Fruit fly (Drosophila melanogaster): ENCODE measurements around the gene CG4362.
A peak's percentile ranks its signal among the peaks of the same experiment; 100 is the strongest.

Gene CG4362

dm6 chr3R:20327572-20328483 is 20.5 kb upstream of the CG4362 start, which contains the start of the genes CG4360 and Sirt2 (continued):
- peak; percentile 49 for TF ChIP-seq CG12391 (tag; optimal IDR thresholded peaks at IDR 0.05)
- no peak for TF ChIP-seq CG13894 (tag; optimal IDR thresholded peaks at IDR 0.05)
- peak; percentile 19 for TF ChIP-seq az2 (GFP tag; optimal IDR thresholded peaks at IDR 0.05)
- no peak for TF ChIP-seq CG1832 (GFP tag; optimal IDR thresholded peaks at IDR 0.05)
- TF ChIP-seq CG9797 (GFP tag; optimal IDR thresholded peaks at IDR 0.05): peak; percentile 22

dm6 chr3R:20318166-20318690 is 10.9 kb upstream of the CG4362 start:
- TF ChIP-seq CG15269 (tag; optimal IDR thresholded peaks at IDR 0.05) (peak; percentile 16), CG12391 (tag; optimal IDR thresholded peaks at IDR 0.05) (no peak), Oli (tag; optimal IDR thresholded peaks at IDR 0.05) (no peak), CG10274 (GFP tag; optimal IDR thresholded peaks at IDR 0.05) (peak; percentile 94), Med (GFP tag) (peak; percentile 77), Fer2 (tag; optimal IDR thresholded peaks at IDR 0.05) (no peak), bowl (GFP tag; IDR thresholded peaks at IDR 0.05) (no peak), CG11085 (GFP tag; IDR thresholded peaks at IDR 0.05) (no peak), CG32532 (GFP tag; IDR thresholded peaks at IDR 0.05) (0 out of 2 replicates have a peak, but pooled peaks have one; percentile 7), CG8765 (GFP tag; IDR thresholded peaks at IDR 0.05) (no peak), CG2120 (GFP tag; optimal IDR thresholded peaks at IDR 0.05) (peak; percentile 6), CG18599 (GFP tag; optimal IDR thresholded peaks at IDR 0.05) (peak; percentile 3)

- TF ChIP-seq gt (GFP tag; IDR thresholded peaks at IDR 0.05) (no peak), MBD-R2 (GFP tag; IDR thresholded peaks at IDR 0.05) (no peak), vnd (GFP tag; IDR thresholded peaks at IDR 0.05; ENCODE audit: partially characterized antibody) (no peak), CG17361 (GFP tag; IDR thresholded peaks at IDR 0.05) (no peak), Dip2 (GFP tag; IDR thresholded peaks at IDR 0.05) (no peak), ase (GFP tag; IDR thresholded peaks at IDR 0.05) (no peak), CG3407 (GFP tag; optimal IDR thresholded peaks at IDR 0.05) (no peak), Side (GFP tag; optimal IDR thresholded peaks at IDR 0.05) (no peak), CG7372 (GFP tag; IDR thresholded peaks at IDR 0.05) (no peak), ttk (GFP tag; IDR thresholded peaks at IDR 0.05) (no peak), dmrt99B (tag; optimal IDR thresholded peaks at IDR 0.05) (no peak), CG11723 (GFP tag; optimal IDR thresholded peaks at IDR 0.05) (no peak), CG1647 (GFP tag; optimal IDR thresholded peaks at IDR 0.05) (no peak), fd64A (GFP tag; optimal IDR thresholded peaks at IDR 0.05) (no peak), Lim3 (GFP tag; IDR thresholded peaks at IDR 0.05) (no peak), CG6175 (GFP tag; IDR thresholded peaks at IDR 0.05) (peak; percentile 50; the same call in 1 of the 3 replicates), Rx (GFP tag; IDR thresholded peaks at IDR 0.05) (no peak), twi (tag; optimal IDR thresholded peaks at IDR 0.05) (no peak), Atf6 (GFP tag; IDR thresholded peaks at IDR 0.05) (peak; percentile 18; the same call in 1 of the 2 replicates), tup (GFP tag; optimal IDR thresholded peaks at IDR 0.05) (no peak), ara (GFP tag; IDR thresholded peaks at IDR 0.05) (no peak), vfl (GFP tag; optimal IDR thresholded peaks at IDR 0.05) (no peak), Stat92E (GFP tag; optimal IDR thresholded peaks at IDR 0.05) (no peak), CG11456 (GFP tag; IDR thresholded peaks at IDR 0.05) (no peak), CG10267 (tag; optimal IDR thresholded peaks at IDR 0.05) (no peak), Ets65A (GFP tag) (no peak), tx (GFP tag; optimal IDR thresholded peaks at IDR 0.05) (no peak), CG2129 (GFP tag; IDR thresholded peaks at IDR 0.05; ENCODE audit: partially characterized antibody) (no peak), CG34224 (GFP tag; IDR thresholded peaks at IDR 0.05; ENCODE audit: partially characterized antibody) (no peak)
Measured at dm6 chr3R:20317402-20318165, 10.2 kb upstream of the CG4362 start.
